Fruit fly (Drosophila melanogaster) whole organism, adult: ENCODE results near the gene mRpS22.
"Not testable (repeated sequence)": the region's sequence is repeated elsewhere in the genome, so short reads cannot be mapped to it uniquely, and the experiment has no call there.

Experiments used
- CG33017 ChIP-seq: fragments of 200-800 bp; sonication (Bioruptor generic); optimal IDR thresholded peaks from 2 replicates; lab custom pipeline; 2018; ENCODE audit warnings: missing biosample characterization, mild to moderate bottlenecking, missing genetic modification characterization, moderate library complexity
- CG7045 ChIP-seq: fragments of 200-800 bp; sonication (Bioruptor generic); optimal IDR thresholded peaks from 2 replicates; lab custom pipeline; 2017; ENCODE audit warnings: missing biosample characterization, mild to moderate bottlenecking, missing genetic modification characterization
- CG7101 ChIP-seq: fragments of 200-800 bp; sonication (Bioruptor generic); optimal IDR thresholded peaks from 2 replicates; lab custom pipeline; 2018; ENCODE audit warnings: missing biosample characterization, mild to moderate bottlenecking, missing genetic modification characterization, moderate library complexity
- Clk ChIP-seq: fragments of 200-800 bp; sonication (Bioruptor generic); optimal IDR thresholded peaks from 2 replicates; lab custom pipeline; 2017; ENCODE audit warnings: missing biosample characterization, missing genetic modification characterization
- Crg-1 ChIP-seq: fragments of 200-800 bp; sonication (Bioruptor generic); optimal IDR thresholded peaks from 2 replicates; lab custom pipeline; 2016; ENCODE audit warnings: missing biosample characterization, missing genetic modification characterization
- Mnt ChIP-seq: fragments of 200-800 bp; sonication (Bioruptor generic); optimal IDR thresholded peaks from 2 replicates; lab custom pipeline; 2016; ENCODE audit warnings: missing biosample characterization, mild to moderate bottlenecking, missing genetic modification characterization
- bab1 ChIP-seq: fragments of 200-800 bp; sonication (Bioruptor generic); optimal IDR thresholded peaks from 3 replicates; lab custom pipeline; 2019; ENCODE audit warnings: missing biosample characterization, mild to moderate bottlenecking, missing genetic modification characterization, moderate library complexity
- cnc ChIP-seq, 2 experiments: fragments of >200 bp; optimal IDR thresholded peaks; 2 replicates each; lab custom pipeline; 2017
- kay ChIP-seq: fragments of 200-800 bp; sonication (Bioruptor generic); peaks from one replicate; lab custom pipeline; 2016; ENCODE audit warnings: missing biosample characterization, missing genetic modification characterization, borderline replicate concordance
- ovo ChIP-seq: fragments of 200-800 bp; sonication (Bioruptor generic); optimal IDR thresholded peaks from 2 replicates; lab custom pipeline; 2016; ENCODE audit warnings: missing biosample characterization, missing genetic modification characterization
- pad ChIP-seq: fragments of 200-800 bp; sonication (Bioruptor generic); optimal IDR thresholded peaks from 3 replicates; lab custom pipeline; 2017; ENCODE audit warnings: missing biosample characterization, missing genetic modification characterization, mild to moderate bottlenecking, moderate library complexity, missing genetic modification reagents
- tj ChIP-seq: fragments of 200-800 bp; sonication (Bioruptor generic); optimal IDR thresholded peaks from 3 replicates; lab custom pipeline; 2017; ENCODE audit warnings: missing biosample characterization, mild to moderate bottlenecking, missing genetic modification characterization, moderate library complexity
- toe ChIP-seq: fragments of 200-800 bp; sonication (Bioruptor generic); optimal IDR thresholded peaks from 2 replicates; lab custom pipeline; 2016; ENCODE audit warnings: missing biosample characterization, missing genetic modification characterization

mRpS22 gene

dm6 chr3R:27957967-27958366 is 41.3 kb downstream of the mRpS22 start:
- TF ChIP-seq bab1 (GFP tag; lab: Kevin White, UChicago) (no peak), CG33017 (tag; lab: Kevin White, UChicago) (no peak), Mnt (GFP tag; lab: Kevin White, UChicago) (no peak), Crg-1 (no peak), ovo (no peak), tj (GFP tag; lab: Kevin White, UChicago) (no peak), toe (GFP tag; lab: Kevin White, UChicago) (no peak), CG7101 (tag; lab: Kevin White, UChicago) (no peak)

dm6 chr3R:27959145-27959544 is 42.4 kb downstream of the mRpS22 start, which contains the start of the genes CG42487 and CG4884:
Gene CG42487, minus strand, starts transcription at chr3R:27959245.
Gene CG4884, minus strand, starts transcription at chr3R:27959245.
- not testable (repeated sequence) for TF ChIP-seq kay, CG7045, toe (GFP tag; lab: Kevin White, UChicago)

dm6 chr3R:27960473-27960872 is 43.8 kb downstream of the mRpS22 start, which contains the start of gene CG31253:
Gene CG31253, minus strand, starts transcription at chr3R:27960573.
- not testable (repeated sequence) for TF ChIP-seq cnc (optimal IDR thresholded peaks at IDR 0.05; lab: Kevin White, UChicago); bab1 (GFP tag; lab: Kevin White, UChicago); CG7101 (tag; lab: Kevin White, UChicago)

dm6 chr3R:27963119-27963518 is 46.4 kb downstream of the mRpS22 start, which contains the start of the genes CG31131 and CG4849:
Gene CG31131, minus strand, starts transcription at chr3R:27963219.
Gene CG4849, plus strand, starts transcription at chr3R:27963415.
- TF ChIP-seq pad (GFP tag; lab: Kevin White, UChicago); bab1 (GFP tag; lab: Kevin White, UChicago); Clk: not testable (repeated sequence)
